Worm (Caenorhabditis elegans) whole organism, mixed stage, embryonic: ENCODE data around the gene T28A8.5.
"Not testable (repeated sequence)": the region's sequence is repeated elsewhere in the genome, so short reads cannot be mapped to it uniquely, and the experiment has no call there.

Source experiments
- M03D4.4 ChIP-seq: sonication (generic microtip); optimal IDR thresholded peaks from 2 replicates; lab custom pipeline; 2017; ENCODE audit warnings: mild to moderate bottlenecking, missing genetic modification characterization, missing compliant biosample characterization
- bed-3 ChIP-seq: fragments of 200-800 bp; sonication (Bioruptor generic); optimal IDR thresholded peaks from 3 replicates; lab custom pipeline; 2018; ENCODE audit warnings: mild to moderate bottlenecking, missing genetic modification characterization, moderate library complexity, missing compliant biosample characterization
- blmp-1 ChIP-seq: fragments of 150-350 bp; optimal IDR thresholded peaks from 2 replicates; lab custom pipeline; 2014; ENCODE audit warnings: missing biosample characterization, missing genetic modification characterization
- ceh-39 ChIP-seq: fragments of 150-350 bp; optimal IDR thresholded peaks from 2 replicates; lab custom pipeline; 2014; ENCODE audit warnings: missing biosample characterization, missing genetic modification characterization
- ceh-43 ChIP-seq: fragments of 200-800 bp; sonication (Bioruptor generic); optimal IDR thresholded peaks from 2 replicates; lab custom pipeline; 2018; ENCODE audit warnings: mild to moderate bottlenecking, missing genetic modification characterization, moderate library complexity, missing compliant biosample characterization
- ceh-83 ChIP-seq: fragments of 200-800 bp; sonication (Bioruptor generic); optimal IDR thresholded peaks from 2 replicates; lab custom pipeline; 2018; ENCODE audit warnings: mild to moderate bottlenecking, missing genetic modification characterization, missing compliant biosample characterization
- cnd-1 ChIP-seq: fragments of 200-800 bp; sonication (Bioruptor generic); optimal IDR thresholded peaks from 2 replicates; lab custom pipeline; 2018; ENCODE audit warnings: mild to moderate bottlenecking, missing genetic modification characterization, missing compliant biosample characterization
- drap-1 ChIP-seq: fragments of 200-800 bp; sonication (Bioruptor generic); optimal IDR thresholded peaks from 3 replicates; lab custom pipeline; 2018; ENCODE audit warnings: mild to moderate bottlenecking, missing genetic modification characterization, missing compliant biosample characterization
- elt-1 ChIP-seq: sonication (generic microtip); optimal IDR thresholded peaks from 2 replicates; lab custom pipeline; 2017; ENCODE audit warnings: missing genetic modification characterization, mild to moderate bottlenecking, missing compliant biosample characterization, antibody characterized with exemption, moderate library complexity, borderline replicate concordance; ENCODE audit not compliant: insufficient read depth
- ham-2 ChIP-seq: fragments of 200-800 bp; sonication (Bioruptor generic); optimal IDR thresholded peaks from 2 replicates; lab custom pipeline; 2018; ENCODE audit warnings: mild to moderate bottlenecking, missing genetic modification characterization, missing compliant biosample characterization
- hlh-1 ChIP-seq: fragments of 150-350 bp; optimal IDR thresholded peaks from 2 replicates; lab custom pipeline; 2014; ENCODE audit warnings: missing biosample characterization, missing genetic modification reagents, missing genetic modification characterization
- lin-13 ChIP-seq: fragments of 150-350 bp; optimal IDR thresholded peaks from 2 replicates; lab custom pipeline; 2014; ENCODE audit warnings: missing biosample characterization, missing genetic modification characterization
- lin-32 ChIP-seq: fragments of 200-800 bp; sonication (Bioruptor generic); optimal IDR thresholded peaks from 2 replicates; lab custom pipeline; 2018; ENCODE audit warnings: mild to moderate bottlenecking, missing genetic modification characterization, missing compliant biosample characterization
- lsy-2 ChIP-seq: fragments of 150-350 bp; optimal IDR thresholded peaks from 2 replicates; lab custom pipeline; 2014; ENCODE audit warnings: missing biosample characterization, missing genetic modification characterization
- mls-2 ChIP-seq: sonication (generic microtip); optimal IDR thresholded peaks from 2 replicates; lab custom pipeline; 2016; ENCODE audit warnings: mild to moderate bottlenecking, missing genetic modification characterization, moderate library complexity, missing compliant biosample characterization
- nhr-2 ChIP-seq: fragments of 150-350 bp; optimal IDR thresholded peaks from 2 replicates; lab custom pipeline; 2014; ENCODE audit warnings: missing biosample characterization, missing genetic modification characterization
- nhr-237 ChIP-seq: fragments of 150-350 bp; optimal IDR thresholded peaks from 2 replicates; lab custom pipeline; 2014; ENCODE audit warnings: missing biosample characterization, missing genetic modification characterization
- nhr-28 ChIP-seq: fragments of 150-350 bp; optimal IDR thresholded peaks from 2 replicates; lab custom pipeline; 2014; ENCODE audit warnings: missing biosample characterization, missing genetic modification characterization
- nhr-76 ChIP-seq: sonication (generic microtip); optimal IDR thresholded peaks from 2 replicates; lab custom pipeline; 2017; ENCODE audit warnings: missing biosample characterization, missing genetic modification characterization
- snpc-4 ChIP-seq: fragments of 150-350 bp; optimal IDR thresholded peaks from 2 replicates; lab custom pipeline; 2014; ENCODE audit warnings: missing biosample characterization, missing genetic modification characterization
- sptf-1 ChIP-seq: sonication (generic microtip); optimal IDR thresholded peaks from 2 replicates; lab custom pipeline; 2017; ENCODE audit warnings: mild to moderate bottlenecking, missing genetic modification characterization, moderate library complexity, missing compliant biosample characterization
- tbx-8 ChIP-seq: fragments of 200-800 bp; sonication (Bioruptor generic); optimal IDR thresholded peaks from 2 replicates; lab custom pipeline; 2018; ENCODE audit warnings: mild to moderate bottlenecking, missing genetic modification characterization, moderate library complexity, missing compliant biosample characterization
- unc-120 ChIP-seq: sonication (generic microtip); optimal IDR thresholded peaks from 2 replicates; lab custom pipeline; 2017; ENCODE audit warnings: missing genetic modification characterization, missing compliant biosample characterization; ENCODE audit not compliant: poor library complexity, severe bottlenecking
- unc-39 ChIP-seq: fragments of 150-350 bp; optimal IDR thresholded peaks from 2 replicates; lab custom pipeline; 2014; ENCODE audit warnings: missing biosample characterization, missing genetic modification characterization
- unc-62 ChIP-seq: fragments of 150-350 bp; optimal IDR thresholded peaks from 2 replicates; lab custom pipeline; 2014; ENCODE audit warnings: missing biosample characterization, missing genetic modification reagents, missing genetic modification characterization
- zip-8 ChIP-seq: fragments of 150-350 bp; optimal IDR thresholded peaks from 2 replicates; lab custom pipeline; 2014; ENCODE audit warnings: missing biosample characterization, missing genetic modification characterization
- ztf-11 ChIP-seq: fragments of 150-350 bp; optimal IDR thresholded peaks from 2 replicates; lab custom pipeline; 2014; ENCODE audit warnings: missing biosample characterization, missing genetic modification characterization

The T28A8.5 gene

DNA sequence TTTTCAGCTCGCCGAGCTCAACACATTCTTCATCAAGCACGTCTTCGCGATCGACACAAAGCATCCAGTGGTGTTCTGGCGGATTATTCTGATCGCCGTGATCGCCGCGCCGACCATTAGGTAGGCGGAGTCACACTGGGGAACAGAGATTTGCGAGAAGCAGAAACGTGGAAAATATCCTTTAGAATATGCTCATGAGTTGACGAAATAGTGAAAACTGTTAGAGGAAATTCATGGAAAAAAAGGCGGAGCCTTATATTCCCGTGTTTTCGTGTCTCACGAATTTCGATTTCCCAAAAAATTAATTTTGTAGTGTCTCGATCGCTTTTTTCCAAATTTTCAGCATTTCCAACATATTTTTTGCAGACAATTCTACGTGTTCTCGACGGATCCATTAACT lies 26.9 kb upstream of the T28A8.5 start:
- TF ChIP-seq ceh-43 (GFP tag; lab: Kevin White, UChicago) = no peak
- peak; percentile 54 for TF ChIP-seq cnd-1 (tag; lab: Kevin White, UChicago)

DNA sequence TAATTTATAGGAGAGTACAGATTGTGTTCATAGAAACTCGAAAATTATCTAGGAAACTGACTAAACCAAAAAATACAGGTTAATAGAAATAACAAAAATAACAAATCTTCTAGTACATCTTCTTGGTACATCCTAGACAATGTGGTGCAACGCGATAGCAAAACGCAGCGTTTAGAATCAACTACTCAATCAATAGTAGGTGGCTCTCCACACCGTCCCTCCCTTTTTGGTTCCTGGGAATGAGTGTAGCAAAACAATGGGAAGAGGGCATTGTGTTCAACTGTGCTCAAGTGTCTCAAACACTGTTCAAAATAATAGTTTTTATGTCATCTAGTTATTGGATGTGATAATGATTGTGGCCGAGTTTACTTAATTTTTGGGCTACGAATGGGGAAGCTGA lies 24.7 kb upstream of the T28A8.5 start, which contains the start of gene T27E9.6:
Gene T27E9.6 (minus strand): TSS at position 101 of the 400 bp plus-strand sequence.
- TF ChIP-seq cnd-1 (tag; lab: Kevin White, UChicago) (no peak), nhr-237 (tag; lab: Kevin White, UChicago) (no peak), nhr-76 (tag; lab: Kevin White, UChicago) (no peak), unc-120 (tag; lab: Kevin White, UChicago) (no peak), sptf-1 (no peak), tbx-8 (no peak), hlh-1 (tag; lab: Kevin White, UChicago) (no peak), blmp-1 (no peak), ceh-39 (tag; lab: Kevin White, UChicago) (no peak), bed-3 (GFP tag; lab: Kevin White, UChicago) (no peak), unc-62 (GFP tag; lab: Kevin White, UChicago) (no peak), elt-1 (tag; lab: Kevin White, UChicago) (no peak), lsy-2 (tag; lab: Kevin White, UChicago) (no peak), drap-1 (GFP tag; lab: Kevin White, UChicago) (no peak), unc-39 (no peak), ceh-43 (GFP tag; lab: Kevin White, UChicago) (no peak), M03D4.4 (tag; lab: Kevin White, UChicago) (no peak), nhr-28 (tag; lab: Kevin White, UChicago) (no peak), ztf-11 (tag; lab: Kevin White, UChicago) (no peak)

DNA sequence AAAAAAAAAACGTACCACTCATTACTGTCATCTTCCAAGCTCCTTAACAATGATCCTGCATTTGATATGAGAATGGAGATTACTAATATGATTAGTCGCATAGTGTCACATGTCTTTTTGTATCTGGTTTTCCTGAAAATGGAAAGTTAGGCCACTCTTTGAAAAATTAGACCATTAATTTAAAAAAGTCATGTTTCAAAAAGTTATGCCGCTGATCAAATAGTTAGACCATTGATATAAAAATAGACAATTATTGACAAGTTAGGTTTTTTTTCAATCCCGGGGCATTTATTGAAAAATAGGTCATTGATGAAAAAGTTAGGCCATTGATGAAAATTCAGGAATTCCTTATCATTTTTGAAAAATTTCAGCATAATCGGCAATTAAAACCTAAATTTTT lies 17.4 kb upstream of the T28A8.5 start, which contains the start of gene acc-4:
Gene acc-4 (minus strand): TSS at position 101 of the 400 bp plus-strand sequence.
- TF ChIP-seq nhr-237 (tag; lab: Kevin White, UChicago) (no peak), ceh-43 (GFP tag; lab: Kevin White, UChicago) (no peak), lin-13 (tag; lab: Kevin White, UChicago) (no peak)

ce11 chrIII:13492377-13492776 lies 9.1 kb upstream of the T28A8.5 start, which contains the start of gene twk-40:
Gene twk-40, minus strand, starts transcription at chrIII:13492477.
- no peak for TF ChIP-seq nhr-76 (tag; lab: Kevin White, UChicago)
- TF ChIP-seq M03D4.4 (tag; lab: Kevin White, UChicago) = no peak

- TF ChIP-seq unc-120 (tag; lab: Kevin White, UChicago) (no peak), cnd-1 (tag; lab: Kevin White, UChicago) (no peak), ham-2 (GFP tag; lab: Kevin White, UChicago) (no peak), lin-32 (GFP tag; lab: Kevin White, UChicago) (no peak), lin-13 (tag; lab: Kevin White, UChicago) (no peak)
Observed at ce11 chrIII:13495571-13495970, 5.9 kb upstream of the T28A8.5 start, which contains the start of gene T28A8.2. Gene T28A8.2, minus strand, starts transcription at chrIII:13495671.

- not testable (repeated sequence) for TF ChIP-seq ceh-83 (GFP tag; lab: Kevin White, UChicago); ceh-43 (GFP tag; lab: Kevin White, UChicago); lin-13 (tag; lab: Kevin White, UChicago)
Observed at ce11 chrIII:13498899-13499298, 2.5 kb upstream of the T28A8.5 start, which contains the start of gene T28A8.6. Gene T28A8.6, plus strand, starts transcription at chrIII:13499199.

DNA sequence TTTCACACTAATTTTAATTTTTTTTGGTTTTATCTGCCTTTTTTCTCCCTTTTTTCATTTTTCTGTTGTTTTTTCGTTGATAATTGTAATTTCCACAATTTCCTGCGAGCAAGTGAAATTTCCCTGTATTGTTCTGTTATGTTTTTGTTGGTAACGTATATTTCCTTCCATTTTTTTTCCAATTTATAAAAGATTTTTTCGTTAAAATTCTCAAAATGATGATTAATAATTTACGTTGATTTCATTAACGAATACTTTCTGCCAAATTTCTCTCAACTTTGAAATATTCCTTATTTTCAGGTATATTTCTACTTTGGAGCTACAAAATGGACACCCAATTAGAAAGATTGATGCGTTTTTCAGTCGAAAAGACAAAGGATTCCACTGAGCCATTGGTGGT lies 1.1 kb downstream of the T28A8.5 start, which contains the start of gene T28A8.8:
Gene T28A8.8 (plus strand): TSS at position 301 of the 400 bp plus-strand sequence.
- TF ChIP-seq mls-2 = no peak
- TF ChIP-seq blmp-1 = no peak
- no peak for TF ChIP-seq ceh-39 (tag; lab: Kevin White, UChicago)
- TF ChIP-seq snpc-4 (tag; lab: Kevin White, UChicago) = no peak
- TF ChIP-seq tbx-8 = no peak
- TF ChIP-seq nhr-2 (tag; lab: Kevin White, UChicago) = no peak
- TF ChIP-seq nhr-76 (tag; lab: Kevin White, UChicago) = no peak
- TF ChIP-seq zip-8 (tag; lab: Kevin White, UChicago) = no peak
- TF ChIP-seq ztf-11 (tag; lab: Kevin White, UChicago) = no peak
- TF ChIP-seq sptf-1 = no peak
